Worm (Caenorhabditis elegans) whole organism, L2 larva: ENCODE data around the gene F55G11.2.

ENCODE experiments used
- R02D3.7 ChIP-seq: fragments of 150-350 bp; optimal IDR thresholded peaks from 2 replicates; lab custom pipeline; 2014; ENCODE audit warnings: missing biosample characterization, missing genetic modification characterization
- aly-2 ChIP-seq: fragments of 150-350 bp; optimal IDR thresholded peaks from 2 replicates; lab custom pipeline; 2014; ENCODE audit warnings: missing biosample characterization, missing genetic modification characterization
- ama-1 ChIP-seq: fragments of 150-350 bp; optimal IDR thresholded peaks from 2 replicates; lab custom pipeline; 2018; ENCODE audit warnings: inconsistent platforms
- elt-3 ChIP-seq: sonication (generic microtip); optimal IDR thresholded peaks from 2 replicates; lab custom pipeline; 2017; ENCODE audit warnings: missing biosample characterization, missing genetic modification characterization
- fos-1 ChIP-seq: fragments of 150-350 bp; optimal IDR thresholded peaks from 2 replicates; lab custom pipeline; 2014; ENCODE audit warnings: missing biosample characterization, missing genetic modification characterization
- lsy-2 ChIP-seq, 2 experiments: fragments of 150-350 bp in 1 of 2; sonication (generic microtip) in 1 of 2; optimal IDR thresholded peaks; 2 replicates each; lab custom pipeline; 2014 to 2017; ENCODE audit warnings: missing biosample characterization in 2 of 2, missing genetic modification characterization in 2 of 2
- nhr-12 ChIP-seq: fragments of 150-350 bp; optimal IDR thresholded peaks from 2 replicates; lab custom pipeline; 2014; ENCODE audit warnings: missing biosample characterization, missing genetic modification characterization
- snpc-4 ChIP-seq: fragments of 150-350 bp; optimal IDR thresholded peaks from 2 replicates; lab custom pipeline; 2014; ENCODE audit warnings: missing biosample characterization, missing genetic modification characterization
- zag-1 ChIP-seq: fragments of 150-350 bp; optimal IDR thresholded peaks from 2 replicates; lab custom pipeline; 2014; ENCODE audit warnings: missing biosample characterization, missing genetic modification characterization

DNA sequence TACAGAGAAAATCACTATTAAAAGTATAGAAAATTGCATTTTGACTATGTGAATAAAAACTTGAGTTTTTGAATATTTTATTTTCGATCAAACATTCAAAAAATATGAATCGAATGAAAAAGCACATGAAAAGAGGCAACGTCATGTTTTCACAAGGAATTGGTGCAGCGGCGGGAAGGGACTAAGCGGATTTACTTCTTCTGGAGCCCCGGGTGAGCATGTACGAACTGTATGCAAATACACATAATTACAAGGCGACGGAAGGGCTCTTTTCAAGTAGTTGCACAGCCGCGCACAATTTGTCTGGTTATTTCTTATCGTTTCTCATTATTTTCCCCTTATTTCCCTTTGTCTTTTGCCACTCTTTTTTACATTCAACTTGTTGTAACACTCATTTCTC, 26.8 kb upstream of the F55G11.2 start, which contains the start of gene K10D11.7:
- TF ChIP-seq snpc-4 (tag; lab: Kevin White, UChicago) (no peak), fos-1 (tag; lab: Kevin White, UChicago) (no peak), aly-2 (tag; lab: Kevin White, UChicago) (no peak), R02D3.7 (tag; lab: Kevin White, UChicago) (no peak), nhr-12 (no peak), ama-1 (lab: Kevin White, UChicago) (no peak), zag-1 (no peak), lsy-2 (tag; optimal IDR thresholded peaks at IDR 0.05; lab: Kevin White, UChicago) (no peak), elt-3 (tag; lab: Kevin White, UChicago) (no peak)
